Fruit fly (Drosophila melanogaster) whole organism, embryonic: Measurements from ENCODE around the gene CG7367.

Experiments
- CG10274 ChIP-seq: fragments of 200-800 bp; sonication (Bioruptor generic); optimal IDR thresholded peaks from 3 replicates; lab custom pipeline; 2017; ENCODE audit warnings: missing biosample characterization, mild to moderate bottlenecking, missing genetic modification characterization
- CG10462 ChIP-seq: fragments of 200-800 bp; sonication (Bioruptor generic); optimal IDR thresholded peaks from 2 replicates; lab custom pipeline; 2016; ENCODE audit warnings: missing biosample characterization, missing genetic modification characterization
- CG10959 ChIP-seq: fragments of 200-800 bp; sonication (Bioruptor generic); IDR thresholded peaks from 2 replicates; pipeline ENCODE4 v1.3.6; 2022; ENCODE audit warnings: missing biosample characterization, missing genetic modification characterization
- CG11247 ChIP-seq: fragments of 200-800 bp; sonication (Bioruptor generic); IDR thresholded peaks from 2 replicates; pipeline ENCODE4 v1.3.6; 2022; ENCODE audit warnings: missing biosample characterization, missing genetic modification characterization
- CG13894 ChIP-seq: fragments of 200-800 bp; sonication (Bioruptor generic); optimal IDR thresholded peaks from 3 replicates; lab custom pipeline; 2018; ENCODE audit warnings: missing biosample characterization, mild to moderate bottlenecking, missing genetic modification characterization, moderate library complexity
- CG1603 ChIP-seq: fragments of 200-800 bp; sonication (Bioruptor generic); optimal IDR thresholded peaks from 2 replicates; lab custom pipeline; 2019; ENCODE audit warnings: missing biosample characterization, mild to moderate bottlenecking, missing genetic modification characterization, moderate library complexity
- CG2199 ChIP-seq: fragments of 200-800 bp; sonication (Bioruptor generic); IDR thresholded peaks from 3 replicates; pipeline ENCODE4 v1.3.6; 2022; ENCODE audit warnings: missing biosample characterization, missing genetic modification characterization
- CG2202 ChIP-seq: fragments of 200-800 bp; sonication (Bioruptor generic); optimal IDR thresholded peaks from 2 replicates; lab custom pipeline; 2018; ENCODE audit warnings: missing biosample characterization, mild to moderate bottlenecking, missing genetic modification characterization
- CG31388 ChIP-seq: fragments of 200-800 bp; sonication (Bioruptor generic); optimal IDR thresholded peaks from 2 replicates; lab custom pipeline; 2016; ENCODE audit warnings: missing biosample characterization, missing genetic modification characterization
- CG3407 ChIP-seq: fragments of 200-800 bp; sonication (Bioruptor generic); optimal IDR thresholded peaks from 2 replicates; lab custom pipeline; 2018; ENCODE audit warnings: missing biosample characterization, mild to moderate bottlenecking, missing genetic modification characterization
- CG4854 ChIP-seq: fragments of 200-800 bp; sonication (Bioruptor generic); optimal IDR thresholded peaks from 2 replicates; lab custom pipeline; 2016; ENCODE audit warnings: missing biosample characterization, missing genetic modification characterization, inconsistent platforms
- CG7357 ChIP-seq: fragments of 200-800 bp; sonication (Bioruptor generic); IDR thresholded peaks from 3 replicates; pipeline ENCODE4 v1.3.6; 2022; ENCODE audit warnings: missing biosample characterization, missing genetic modification characterization
- CG7556 ChIP-seq: fragments of 200-800 bp; sonication (Bioruptor generic); optimal IDR thresholded peaks from 2 replicates; lab custom pipeline; 2017; ENCODE audit warnings: missing biosample characterization, mild to moderate bottlenecking, missing genetic modification characterization
- CG7963 ChIP-seq: fragments of 200-800 bp; sonication (Bioruptor generic); IDR thresholded peaks from 3 replicates; pipeline ENCODE4 v1.3.6; 2022; ENCODE audit warnings: missing biosample characterization, missing genetic modification characterization; ENCODE audit not compliant: partially characterized antibody
- CG8089 ChIP-seq: fragments of 200-800 bp; sonication (Bioruptor generic); optimal IDR thresholded peaks from 3 replicates; lab custom pipeline; 2016; ENCODE audit warnings: missing biosample characterization, missing genetic modification characterization
- CG8359 ChIP-seq: fragments of 200-800 bp; sonication (Bioruptor generic); optimal IDR thresholded peaks from 2 replicates; lab custom pipeline; 2017; ENCODE audit warnings: missing biosample characterization, mild to moderate bottlenecking, missing genetic modification characterization, borderline replicate concordance
- CG8765 ChIP-seq: fragments of 200-800 bp; sonication (Bioruptor generic); IDR thresholded peaks from 2 replicates; pipeline ENCODE4 v1.3.6; 2022; ENCODE audit warnings: missing biosample characterization, missing genetic modification characterization
- CG9817 ChIP-seq: fragments of 200-800 bp; sonication (Bioruptor generic); optimal IDR thresholded peaks from 2 replicates; lab custom pipeline; 2018; ENCODE audit warnings: missing biosample characterization, mild to moderate bottlenecking, missing genetic modification characterization, moderate library complexity
- CTCF ChIP-seq: fragments of 200-800 bp; sonication (Bioruptor generic); optimal IDR thresholded peaks from 2 replicates; lab custom pipeline; 2017; ENCODE audit warnings: missing biosample characterization, mild to moderate bottlenecking, missing genetic modification characterization, moderate library complexity
- Camta ChIP-seq: fragments of 200-800 bp; sonication (Bioruptor generic); optimal IDR thresholded peaks from 2 replicates; lab custom pipeline; 2016; ENCODE audit warnings: missing biosample characterization, missing genetic modification characterization
- D19A ChIP-seq: fragments of 200-800 bp; optimal IDR thresholded peaks from 3 replicates; lab custom pipeline; 2019; ENCODE audit warnings: missing biosample characterization, mild to moderate bottlenecking, missing genetic modification characterization, moderate library complexity
- Deaf1 ChIP-seq: fragments of 200-800 bp; optimal IDR thresholded peaks from 3 replicates; lab custom pipeline; 2019; ENCODE audit warnings: missing biosample characterization, mild to moderate bottlenecking, missing genetic modification characterization, moderate library complexity
- Dip2 ChIP-seq: fragments of 200-800 bp; sonication (Bioruptor generic); IDR thresholded peaks from 2 replicates; pipeline ENCODE4 v1.3.6; 2022; ENCODE audit warnings: missing biosample characterization, missing genetic modification characterization
- Eip74EF ChIP-seq, 2 experiments: fragments of 200-800 bp in 1 of 2; fragments of >200 bp in 1 of 2; sonication (Bioruptor generic) in 1 of 2; optimal IDR thresholded peaks; 2 replicates each; lab custom pipeline; 2017 to 2019; ENCODE audit warnings: missing biosample characterization in 2 of 2, missing genetic modification characterization in 2 of 2, mild to moderate bottlenecking in 1 of 2, moderate library complexity in 1 of 2
- Hand ChIP-seq: fragments of 200-800 bp; sonication (Bioruptor generic); optimal IDR thresholded peaks from 2 replicates; lab custom pipeline; 2017; ENCODE audit warnings: mild to moderate bottlenecking, missing biosample characterization, missing genetic modification reagents, missing genetic modification characterization
- Hr39 ChIP-seq: fragments of >200 bp; optimal IDR thresholded peaks from 2 replicates; lab custom pipeline; 2017
- Max ChIP-seq: fragments of 200-800 bp; sonication (Bioruptor generic); optimal IDR thresholded peaks from 2 replicates; lab custom pipeline; 2016; ENCODE audit warnings: missing biosample characterization, mild to moderate bottlenecking, missing genetic modification characterization
- Nf-YA ChIP-seq: fragments of 200-800 bp; sonication (Bioruptor generic); IDR thresholded peaks from 2 replicates; pipeline ENCODE4 v1.3.6; 2022; ENCODE audit warnings: missing biosample characterization, missing genetic modification characterization
- Scr ChIP-seq: fragments of 200-800 bp; sonication (Bioruptor generic); IDR thresholded peaks from 2 replicates; pipeline ENCODE4 v1.3.6; 2022; ENCODE audit warnings: missing biosample characterization, missing genetic modification characterization; ENCODE audit not compliant: partially characterized antibody
- Taf1 ChIP-seq: fragments of 200-800 bp; sonication (Bioruptor generic); IDR thresholded peaks from 2 replicates; pipeline ENCODE4 v1.3.6; 2022; ENCODE audit warnings: missing biosample characterization, missing genetic modification characterization
- aop ChIP-seq: fragments of 200-800 bp; sonication (Bioruptor generic); IDR thresholded peaks from 2 replicates; pipeline ENCODE4 v1.3.6; 2022; ENCODE audit warnings: missing biosample characterization, missing genetic modification characterization
- ap ChIP-seq: fragments of 200-800 bp; sonication (Bioruptor generic); IDR thresholded peaks from 2 replicates; pipeline ENCODE4 v1.3.6; 2022; ENCODE audit warnings: missing biosample characterization, missing genetic modification characterization
- bbx ChIP-seq: fragments of 200-800 bp; sonication (Bioruptor generic); IDR thresholded peaks from 2 replicates; pipeline ENCODE4 v1.3.6; 2022; ENCODE audit warnings: missing biosample characterization, missing genetic modification characterization; ENCODE audit not compliant: partially characterized antibody
- cad ChIP-seq: fragments of >200 bp; optimal IDR thresholded peaks from 2 replicates; lab custom pipeline; 2017; ENCODE audit warnings: missing biosample characterization, missing genetic modification characterization
- chn ChIP-seq: fragments of 200-800 bp; sonication (Bioruptor generic); optimal IDR thresholded peaks from 2 replicates; lab custom pipeline; 2016; ENCODE audit warnings: missing biosample characterization, missing genetic modification characterization
- crol ChIP-seq: fragments of 200-800 bp; sonication (Bioruptor generic); IDR thresholded peaks from 2 replicates; pipeline ENCODE4 v1.3.6; 2022; ENCODE audit warnings: missing biosample characterization, missing genetic modification characterization
- danr ChIP-seq: fragments of 200-800 bp; sonication (Bioruptor generic); IDR thresholded peaks from 2 replicates; pipeline ENCODE4 v1.3.6; 2022; ENCODE audit warnings: missing biosample characterization, missing genetic modification characterization
- exex ChIP-seq: fragments of 200-800 bp; sonication (Bioruptor generic); optimal IDR thresholded peaks from 4 replicates; lab custom pipeline; 2018; ENCODE audit warnings: missing biosample characterization, mild to moderate bottlenecking, missing genetic modification characterization, moderate library complexity
- fd96Cb ChIP-seq: fragments of 200-800 bp; sonication (Bioruptor generic); optimal IDR thresholded peaks from 2 replicates; lab custom pipeline; 2018; ENCODE audit warnings: missing biosample characterization, mild to moderate bottlenecking, missing genetic modification characterization, moderate library complexity
- gem ChIP-seq: fragments of 200-800 bp; sonication (Bioruptor generic); optimal IDR thresholded peaks from 2 replicates; lab custom pipeline; 2019; ENCODE audit warnings: missing biosample characterization, mild to moderate bottlenecking, missing genetic modification characterization, moderate library complexity
- hbn ChIP-seq: fragments of 200-800 bp; sonication (Bioruptor generic); IDR thresholded peaks from 2 replicates; pipeline ENCODE4 v1.3.6; 2022; ENCODE audit warnings: missing biosample characterization, missing genetic modification characterization; ENCODE audit not compliant: partially characterized antibody
- kay ChIP-seq: fragments of 200-800 bp; sonication (Bioruptor generic); optimal IDR thresholded peaks from 2 replicates; lab custom pipeline; 2016; ENCODE audit warnings: missing biosample characterization, missing genetic modification characterization
- kni ChIP-seq: fragments of 200-800 bp; sonication (Bioruptor generic); optimal IDR thresholded peaks from 3 replicates; lab custom pipeline; 2017; ENCODE audit warnings: mild to moderate bottlenecking, missing biosample characterization, missing genetic modification reagents, missing genetic modification characterization
- lbe ChIP-seq: fragments of 200-800 bp; sonication (Bioruptor generic); optimal IDR thresholded peaks from 2 replicates; lab custom pipeline; 2016; ENCODE audit warnings: missing biosample characterization, mild to moderate bottlenecking, missing genetic modification characterization
- nom ChIP-seq: fragments of 200-800 bp; sonication (Bioruptor generic); optimal IDR thresholded peaks from 2 replicates; lab custom pipeline; 2017; ENCODE audit warnings: missing biosample characterization, missing genetic modification characterization, mild to moderate bottlenecking, moderate library complexity, missing genetic modification reagents
- phol ChIP-seq: fragments of 200-800 bp; sonication (Bioruptor generic); optimal IDR thresholded peaks from 3 replicates; lab custom pipeline; 2018; ENCODE audit warnings: missing biosample characterization, mild to moderate bottlenecking, missing genetic modification characterization, moderate library complexity
- sd ChIP-seq: fragments of 200-800 bp; sonication (Bioruptor generic); optimal IDR thresholded peaks from 3 replicates; lab custom pipeline; 2018; ENCODE audit warnings: missing biosample characterization, mild to moderate bottlenecking, missing genetic modification characterization, moderate library complexity
- sna ChIP-seq: fragments of 200-800 bp; sonication (Bioruptor generic); IDR thresholded peaks from 2 replicates; pipeline ENCODE4 v1.3.6; 2022; ENCODE audit warnings: missing biosample characterization, missing genetic modification characterization; ENCODE audit not compliant: partially characterized antibody
- so ChIP-seq: fragments of 200-800 bp; sonication (Bioruptor generic); IDR thresholded peaks from 3 replicates; pipeline ENCODE4 v1.3.6; 2022; ENCODE audit warnings: missing biosample characterization, missing genetic modification characterization
- sob ChIP-seq: fragments of 200-800 bp; sonication (Bioruptor generic); IDR thresholded peaks from 2 replicates; pipeline ENCODE4 v1.3.6; 2022; ENCODE audit warnings: missing biosample characterization, missing genetic modification characterization
- tll ChIP-seq, 2 experiments: fragments of 200-800 bp in 1 of 2; fragments of >200 bp in 1 of 2; sonication (Bioruptor generic) in 1 of 2; optimal IDR thresholded peaks; 2 replicates each; lab custom pipeline; 2017 to 2019; ENCODE audit warnings: missing biosample characterization in 2 of 2, missing genetic modification characterization in 2 of 2, mild to moderate bottlenecking in 1 of 2, moderate library complexity in 1 of 2

CG7367 gene

dm6 chr2L:7991391-7991876 lies 48.2 kb downstream of the CG7367 start (continued):
- no peak for TF ChIP-seq CG4854 (GFP tag; lab: Kevin White, UChicago)
- TF ChIP-seq hbn: peak; percentile 25; the same call in 1 of the 2 replicates
- no peak for TF ChIP-seq lbe (GFP tag; lab: Kevin White, UChicago)
- TF ChIP-seq bbx (GFP tag; lab: Robert Waterston, UW): peak; percentile 17; the same call in 1 of the 2 replicates
- TF ChIP-seq Taf1 (GFP tag; lab: Robert Waterston, UW): no peak
- TF ChIP-seq tll (GFP tag; optimal IDR thresholded peaks at IDR 0.05; lab: Kevin White, UChicago): no peak
- peak; percentile 46; the same call in 1 of the 2 replicates for TF ChIP-seq sna (GFP tag; lab: Robert Waterston, UW)
- TF ChIP-seq D19A (tag; lab: Kevin White, UChicago): peak; percentile 48
- TF ChIP-seq chn: no peak
- TF ChIP-seq CG7556 (GFP tag; lab: Kevin White, UChicago): no peak
- no peak for TF ChIP-seq Hand (GFP tag; lab: Kevin White, UChicago)
- TF ChIP-seq fd96Cb (tag; lab: Kevin White, UChicago): no peak
- TF ChIP-seq CG8359 (GFP tag; lab: Kevin White, UChicago): no peak
- TF ChIP-seq exex (tag; lab: Kevin White, UChicago): peak; percentile 36
- TF ChIP-seq CG10959: no peak
- no peak for TF ChIP-seq Camta (GFP tag; lab: Kevin White, UChicago)
- peak; percentile 22 for TF ChIP-seq nom (GFP tag; lab: Kevin White, UChicago)
- no peak for TF ChIP-seq cad
- no peak for TF ChIP-seq danr (GFP tag; lab: Robert Waterston, UW)
- TF ChIP-seq so (GFP tag; lab: Robert Waterston, UW): 0 out of 3 replicates have a peak, but pooled peaks have one; percentile 38
- no peak for TF ChIP-seq ap (GFP tag; lab: Robert Waterston, UW)
- TF ChIP-seq gem (tag; lab: Kevin White, UChicago): no peak
- no peak for TF ChIP-seq Max
- TF ChIP-seq CG7357 (GFP tag; lab: Robert Waterston, UW): no peak
- TF ChIP-seq CG10462 (GFP tag; lab: Kevin White, UChicago): peak; percentile 69
- no peak for TF ChIP-seq Dip2 (GFP tag; lab: Robert Waterston, UW)
- no peak for TF ChIP-seq CG9817 (tag; lab: Kevin White, UChicago)
- no peak for TF ChIP-seq CG8089 (GFP tag; lab: Kevin White, UChicago)
- 0 out of 3 replicates have a peak, but pooled peaks have one; percentile 55 for TF ChIP-seq CG2199
- no peak for TF ChIP-seq Scr
- no peak for TF ChIP-seq Eip74EF (GFP tag; optimal IDR thresholded peaks at IDR 0.05; lab: Kevin White, UChicago)
- TF ChIP-seq Deaf1: peak; percentile 82
- TF ChIP-seq CG31388 (GFP tag; lab: Kevin White, UChicago): no peak
- no peak for TF ChIP-seq phol
- TF ChIP-seq Hr39: no peak
- TF ChIP-seq CG10274 (GFP tag; lab: Kevin White, UChicago): no peak
- TF ChIP-seq kni (GFP tag; lab: Kevin White, UChicago): peak; percentile 2
- TF ChIP-seq CG2202: no peak
- TF ChIP-seq sob (GFP tag; lab: Robert Waterston, UW): 0 out of 2 replicates have a peak, but pooled peaks have one; percentile 17
- peak; percentile 96 for TF ChIP-seq sd (tag; lab: Kevin White, UChicago)
- no peak for TF ChIP-seq crol (GFP tag; lab: Robert Waterston, UW)
- TF ChIP-seq Nf-YA (GFP tag; lab: Robert Waterston, UW): no peak
- no peak for TF ChIP-seq CTCF (GFP tag; lab: Kevin White, UChicago)
- TF ChIP-seq CG11247 (GFP tag; lab: Robert Waterston, UW): no peak
- no peak for TF ChIP-seq CG8765 (GFP tag; lab: Robert Waterston, UW)
- TF ChIP-seq kay (GFP tag; lab: Kevin White, UChicago): no peak
- 0 out of 3 replicates have a peak, but pooled peaks have one; percentile 24 for TF ChIP-seq CG7963 (GFP tag; lab: Robert Waterston, UW)
- no peak for TF ChIP-seq CG13894
- no peak for TF ChIP-seq CG1603
- no peak for TF ChIP-seq aop (GFP tag; lab: Robert Waterston, UW)
- TF ChIP-seq CG3407 (GFP tag; lab: Kevin White, UChicago): no peak
